Fruit fly (Drosophila melanogaster) whole organism, embryonic: Measurements from ENCODE around the gene CG43245.

Experiments
- Antp ChIP-seq: fragments of 200-800 bp; sonication (Bioruptor generic); optimal IDR thresholded peaks from 3 replicates; lab custom pipeline; 2016; ENCODE audit warnings: missing biosample characterization, missing genetic modification characterization
- CG10431 ChIP-seq: fragments of 200-800 bp; sonication (Bioruptor generic); optimal IDR thresholded peaks from 3 replicates; lab custom pipeline; 2018; ENCODE audit warnings: missing biosample characterization, mild to moderate bottlenecking, missing genetic modification characterization
- CG11085 ChIP-seq: fragments of 200-800 bp; sonication (Bioruptor generic); IDR thresholded peaks from 2 replicates; pipeline ENCODE4 v1.3.6; 2022; ENCODE audit warnings: missing biosample characterization, missing genetic modification characterization
- CG11093 ChIP-seq: fragments of 200-800 bp; sonication (Bioruptor generic); IDR thresholded peaks from 3 replicates; pipeline ENCODE4 v1.3.6; 2022; ENCODE audit warnings: missing biosample characterization, missing genetic modification characterization
- CG11398 ChIP-seq: fragments of 200-800 bp; sonication (Bioruptor generic); optimal IDR thresholded peaks from 2 replicates; lab custom pipeline; 2016; ENCODE audit warnings: missing biosample characterization, missing genetic modification characterization
- CG12769 ChIP-seq: fragments of 200-800 bp; sonication (Bioruptor generic); optimal IDR thresholded peaks from 2 replicates; lab custom pipeline; 2019; ENCODE audit warnings: missing biosample characterization, mild to moderate bottlenecking, missing genetic modification characterization, moderate library complexity
- CG14965 ChIP-seq: fragments of 200-800 bp; sonication (Bioruptor generic); optimal IDR thresholded peaks from 2 replicates; lab custom pipeline; 2016; ENCODE audit warnings: missing biosample characterization, missing genetic modification characterization, borderline replicate concordance
- CG15514 ChIP-seq: fragments of 200-800 bp; sonication (Bioruptor generic); optimal IDR thresholded peaks from 3 replicates; lab custom pipeline; 2017; ENCODE audit warnings: missing biosample characterization, missing genetic modification characterization, mild to moderate bottlenecking, moderate library complexity, missing genetic modification reagents
- CG15696 ChIP-seq: fragments of 200-800 bp; sonication (Bioruptor generic); optimal IDR thresholded peaks from 2 replicates; lab custom pipeline; 2019; ENCODE audit warnings: missing biosample characterization, mild to moderate bottlenecking, missing genetic modification characterization, moderate library complexity
- CG16863 ChIP-seq: fragments of 200-800 bp; sonication (Bioruptor generic); optimal IDR thresholded peaks from 3 replicates; lab custom pipeline; 2016; ENCODE audit warnings: missing biosample characterization, missing genetic modification characterization
- CG17385 ChIP-seq: fragments of 200-800 bp; sonication (Bioruptor generic); optimal IDR thresholded peaks from 3 replicates; lab custom pipeline; 2018; ENCODE audit warnings: missing biosample characterization, mild to moderate bottlenecking, missing genetic modification characterization
- CG2712 ChIP-seq: fragments of 200-800 bp; optimal IDR thresholded peaks from 3 replicates; lab custom pipeline; 2019; ENCODE audit warnings: missing biosample characterization, mild to moderate bottlenecking, missing genetic modification characterization, moderate library complexity
- CG32772 ChIP-seq: fragments of 200-800 bp; sonication (Bioruptor generic); IDR thresholded peaks from 2 replicates; pipeline ENCODE4 v1.3.6; 2022; ENCODE audit warnings: missing biosample characterization, missing genetic modification characterization
- CG34422 ChIP-seq: fragments of 200-800 bp; sonication (Bioruptor generic); IDR thresholded peaks from 3 replicates; pipeline ENCODE4 v1.3.6; 2022; ENCODE audit warnings: missing biosample characterization, missing genetic modification characterization
- CG4617 ChIP-seq: fragments of 200-800 bp; sonication (Bioruptor generic); optimal IDR thresholded peaks from 3 replicates; lab custom pipeline; 2016; ENCODE audit warnings: missing biosample characterization, missing genetic modification characterization, borderline replicate concordance
- CG5953 ChIP-seq: fragments of 200-800 bp; sonication (Bioruptor generic); IDR thresholded peaks from 2 replicates; pipeline ENCODE4 v1.3.6; 2022; ENCODE audit warnings: missing biosample characterization, missing genetic modification characterization
- CG6654 ChIP-seq: fragments of 200-800 bp; sonication (Bioruptor generic); optimal IDR thresholded peaks from 2 replicates; lab custom pipeline; 2017; ENCODE audit warnings: missing biosample characterization, mild to moderate bottlenecking, missing genetic modification characterization
- CG7987 ChIP-seq: fragments of 200-800 bp; sonication (Bioruptor generic); optimal IDR thresholded peaks from 2 replicates; lab custom pipeline; 2018; ENCODE audit warnings: missing biosample characterization, mild to moderate bottlenecking, missing genetic modification characterization, moderate library complexity
- CG8281 ChIP-seq: fragments of 200-800 bp; sonication (Bioruptor generic); optimal IDR thresholded peaks from 2 replicates; lab custom pipeline; 2018; ENCODE audit warnings: missing biosample characterization, mild to moderate bottlenecking, missing genetic modification characterization, moderate library complexity
- CG8290 ChIP-seq, 3 experiments: fragments of 200-800 bp; sonication (Bioruptor generic); optimal IDR thresholded peaks; 2 replicates each; lab custom pipeline; 2016 to 2019; ENCODE audit warnings: missing biosample characterization in 3 of 3, missing genetic modification characterization in 3 of 3, mild to moderate bottlenecking in 2 of 3, moderate library complexity in 1 of 3
- CoRest ChIP-seq: fragments of 200-800 bp; sonication (Bioruptor generic); optimal IDR thresholded peaks from 3 replicates; lab custom pipeline; 2018; ENCODE audit warnings: missing biosample characterization, mild to moderate bottlenecking, missing genetic modification characterization, moderate library complexity
- Fer2 ChIP-seq: fragments of 200-800 bp; sonication (Bioruptor generic); optimal IDR thresholded peaks from 2 replicates; lab custom pipeline; 2018; ENCODE audit warnings: missing biosample characterization, mild to moderate bottlenecking, missing genetic modification characterization, moderate library complexity
- H15 ChIP-seq: fragments of 200-800 bp; sonication (Bioruptor generic); IDR thresholded peaks from 3 replicates; pipeline ENCODE4 v1.3.6; 2022; ENCODE audit warnings: missing biosample characterization, missing genetic modification characterization
- HLHmδ ChIP-seq: fragments of 200-800 bp; sonication (Bioruptor generic); optimal IDR thresholded peaks from 2 replicates; lab custom pipeline; 2018; ENCODE audit warnings: missing biosample characterization, mild to moderate bottlenecking, missing genetic modification characterization, moderate library complexity
- Hr39 ChIP-seq: fragments of >200 bp; optimal IDR thresholded peaks from 2 replicates; lab custom pipeline; 2017
- Kr ChIP-seq: fragments of 200-800 bp; sonication (Bioruptor generic); optimal IDR thresholded peaks from 2 replicates; lab custom pipeline; 2017; ENCODE audit warnings: missing biosample characterization, mild to moderate bottlenecking, missing genetic modification characterization
- Pdp1 ChIP-seq, 2 experiments: fragments of 200-800 bp; sonication (Bioruptor generic); optimal IDR thresholded peaks; 3 replicates each; lab custom pipeline; 2016; ENCODE audit warnings: missing biosample characterization in 2 of 2, missing genetic modification characterization in 2 of 2, mild to moderate bottlenecking in 1 of 2, moderate library complexity in 1 of 2
- Xbp1 ChIP-seq: fragments of 200-800 bp; sonication (Bioruptor generic); optimal IDR thresholded peaks from 3 replicates; lab custom pipeline; 2016; ENCODE audit warnings: missing biosample characterization, mild to moderate bottlenecking, missing genetic modification characterization
- bigmax ChIP-seq: fragments of 200-800 bp; sonication (Bioruptor generic); optimal IDR thresholded peaks from 2 replicates; lab custom pipeline; 2018; ENCODE audit warnings: missing biosample characterization, mild to moderate bottlenecking, missing genetic modification characterization
- croc ChIP-seq: fragments of 200-800 bp; sonication (Bioruptor generic); conservative IDR thresholded peaks from 3 replicates; pipeline ENCODE4 v1.3.6; 2022; ENCODE audit warnings: missing biosample characterization, missing genetic modification characterization
- crp ChIP-seq, 2 experiments: fragments of 200-800 bp; sonication (Bioruptor generic); optimal IDR thresholded peaks; 2 replicates in 1 of 2; 3 replicates in 1 of 2; lab custom pipeline; 2017; ENCODE audit warnings: missing biosample characterization in 2 of 2, missing genetic modification characterization in 2 of 2, mild to moderate bottlenecking in 1 of 2, moderate library complexity in 1 of 2
- da ChIP-seq: fragments of 200-800 bp; sonication (Bioruptor generic); optimal IDR thresholded peaks from 2 replicates; lab custom pipeline; 2016; ENCODE audit warnings: missing biosample characterization, missing genetic modification characterization
- fd96Cb ChIP-seq: fragments of 200-800 bp; sonication (Bioruptor generic); optimal IDR thresholded peaks from 2 replicates; lab custom pipeline; 2018; ENCODE audit warnings: missing biosample characterization, mild to moderate bottlenecking, missing genetic modification characterization, moderate library complexity
- gcm ChIP-seq: fragments of 200-800 bp; sonication (Bioruptor generic); optimal IDR thresholded peaks from 2 replicates; lab custom pipeline; 2019; ENCODE audit warnings: missing biosample characterization, mild to moderate bottlenecking, missing genetic modification characterization, moderate library complexity
- gsb ChIP-seq: fragments of 200-800 bp; sonication (Bioruptor generic); IDR thresholded peaks from 2 replicates; pipeline ENCODE4 v1.3.6; 2022; ENCODE audit warnings: missing biosample characterization, missing genetic modification characterization
- hth ChIP-seq: fragments of >200 bp; optimal IDR thresholded peaks from 2 replicates; lab custom pipeline; 2017; ENCODE audit warnings: inconsistent platforms
- insv ChIP-seq, 2 experiments: fragments of 200-800 bp; sonication (Bioruptor generic); optimal IDR thresholded peaks; 3 replicates each; lab custom pipeline; 2016 to 2018; ENCODE audit warnings: missing biosample characterization in 2 of 2, missing genetic modification characterization in 2 of 2
- inv ChIP-seq: fragments of 200-800 bp; sonication (Bioruptor generic); IDR thresholded peaks from 2 replicates; pipeline ENCODE4 v1.3.6; 2022; ENCODE audit warnings: missing biosample characterization, missing genetic modification characterization; ENCODE audit not compliant: partially characterized antibody
- knrl ChIP-seq: fragments of 200-800 bp; sonication (Bioruptor generic); IDR thresholded peaks from 3 replicates; pipeline ENCODE4 v1.3.6; 2022; ENCODE audit warnings: missing biosample characterization, missing genetic modification characterization; ENCODE audit not compliant: partially characterized antibody
- oc ChIP-seq: fragments of 200-800 bp; sonication (Bioruptor generic); optimal IDR thresholded peaks from 2 replicates; lab custom pipeline; 2018; ENCODE audit warnings: missing biosample characterization, mild to moderate bottlenecking, missing genetic modification characterization, moderate library complexity
- pfk ChIP-seq: fragments of 200-800 bp; sonication (Bioruptor generic); optimal IDR thresholded peaks from 2 replicates; lab custom pipeline; 2018; ENCODE audit warnings: missing biosample characterization, mild to moderate bottlenecking, missing genetic modification characterization, moderate library complexity
- ranshi ChIP-seq: fragments of 200-800 bp; sonication (Bioruptor generic); IDR thresholded peaks from 2 replicates; pipeline ENCODE4 v1.3.6; 2022; ENCODE audit warnings: missing biosample characterization, missing genetic modification characterization
- row ChIP-seq: fragments of 200-800 bp; sonication (Bioruptor generic); IDR thresholded peaks from 3 replicates; pipeline ENCODE4 v1.3.6; 2022; ENCODE audit warnings: missing biosample characterization, missing genetic modification characterization
- sima ChIP-seq: fragments of 200-800 bp; sonication (Bioruptor generic); optimal IDR thresholded peaks from 2 replicates; lab custom pipeline; 2016; ENCODE audit warnings: missing biosample characterization, missing genetic modification characterization
- tna ChIP-seq: fragments of 200-800 bp; sonication (Bioruptor generic); IDR thresholded peaks from 2 replicates; pipeline ENCODE4 v1.3.6; 2022; ENCODE audit warnings: missing biosample characterization, missing genetic modification characterization; ENCODE audit not compliant: partially characterized antibody
- wek ChIP-seq: fragments of 200-800 bp; sonication (Bioruptor generic); optimal IDR thresholded peaks from 3 replicates; lab custom pipeline; 2018; ENCODE audit warnings: missing biosample characterization, mild to moderate bottlenecking, missing genetic modification characterization, moderate library complexity
- zf30C ChIP-seq: fragments of 200-800 bp; sonication (Bioruptor generic); optimal IDR thresholded peaks from 3 replicates; lab custom pipeline; 2018; ENCODE audit warnings: missing biosample characterization, mild to moderate bottlenecking, missing genetic modification characterization

CG43245 gene

DNA sequence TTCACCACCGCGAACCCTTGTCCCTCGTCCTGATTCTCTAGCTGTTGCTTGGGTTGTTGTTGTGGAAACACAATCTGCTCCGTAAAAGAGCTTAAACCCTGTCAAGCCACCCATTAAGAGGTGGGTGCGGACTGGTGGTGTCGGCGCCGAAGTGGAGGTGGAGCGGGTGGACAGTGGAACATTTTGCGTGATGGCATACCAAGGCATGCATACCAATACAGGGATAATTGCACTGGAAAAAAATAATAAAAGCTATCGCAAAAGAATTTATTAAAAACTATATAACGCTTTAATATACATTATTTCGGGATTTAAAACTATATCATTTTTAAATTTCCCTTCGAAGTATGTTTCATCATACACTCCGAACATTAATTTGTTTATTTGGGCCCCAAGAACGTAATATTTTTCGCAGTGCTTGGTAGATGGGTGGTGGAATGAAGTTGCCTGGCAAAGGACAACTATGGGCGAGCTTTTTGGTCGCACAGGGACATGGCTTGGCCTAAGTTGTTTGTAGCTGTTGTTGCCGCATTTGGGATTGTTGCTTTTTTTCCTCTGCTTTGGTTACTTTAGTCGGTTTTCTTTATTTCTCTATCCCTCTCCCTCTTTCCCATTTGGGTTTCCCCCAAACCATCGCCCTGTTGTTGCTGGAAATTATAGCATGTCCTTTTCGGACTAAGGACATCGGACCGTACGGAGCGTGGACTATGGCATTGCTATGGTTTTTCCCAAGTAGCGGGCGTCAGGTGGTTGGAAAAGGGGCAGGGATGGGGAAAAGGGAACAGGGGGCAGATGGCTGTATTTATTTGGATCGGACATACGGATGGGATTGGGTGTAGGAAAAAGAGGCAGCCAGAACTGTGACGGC lies 50.9 kb downstream of the CG43245 start (continued):
- TF ChIP-seq CG17385 (peak; percentile 66), CG11085 (peak; percentile 50; the same call in 1 of the 2 replicates), CG32772 (GFP tag; lab: Robert Waterston, UW) (peak; percentile 66), CoRest (tag; lab: Kevin White, UChicago) (peak; percentile 77), Hr39 (no peak), CG10431 (GFP tag; lab: Kevin White, UChicago) (no peak), H15 (peak; percentile 44; the same call in 1 of the 3 replicates), CG15514 (GFP tag; lab: Kevin White, UChicago) (peak; percentile 75), sima (GFP tag; lab: Kevin White, UChicago) (peak; percentile 41), Fer2 (tag; lab: Kevin White, UChicago) (peak; percentile 46), CG8290 (GFP tag; optimal IDR thresholded peaks at IDR 0.05; lab: Kevin White, UChicago) (no peak), CG8290 (tag; optimal IDR thresholded peaks at IDR 0.05; lab: Kevin White, UChicago) (peak in 1 of 2 experiments; percentile 20), Antp (GFP tag; lab: Kevin White, UChicago) (peak; percentile 37), Xbp1 (GFP tag; lab: Kevin White, UChicago) (peak; percentile 70), CG6654 (GFP tag; lab: Kevin White, UChicago) (no peak), wek (GFP tag; lab: Kevin White, UChicago) (no peak), pfk (GFP tag; lab: Kevin White, UChicago) (no peak), CG2712 (tag; lab: Kevin White, UChicago) (peak; percentile 77), Pdp1 (GFP tag; optimal IDR thresholded peaks at IDR 0.05; lab: Kevin White, UChicago) (peak; percentile 45 to 49), HLHmδ (GFP tag; lab: Kevin White, UChicago) (no peak), CG14965 (GFP tag; lab: Kevin White, UChicago) (no peak), knrl (no peak), ranshi (GFP tag; lab: Robert Waterston, UW) (peak; percentile 80), CG11093 (GFP tag; lab: Robert Waterston, UW) (no peak), tna (GFP tag; lab: Robert Waterston, UW) (no peak), gsb (peak; percentile 35; the same call in 1 of the 2 replicates), croc (GFP tag; lab: Robert Waterston, UW) (peak; percentile 54), Kr (GFP tag; lab: Kevin White, UChicago) (no peak), CG12769 (peak; percentile 77), CG8281 (tag; lab: Kevin White, UChicago) (peak; percentile 52), CG5953 (GFP tag; lab: Robert Waterston, UW) (peak; percentile 66; the same call in 1 of the 2 replicates), insv (GFP tag; optimal IDR thresholded peaks at IDR 0.05; lab: Kevin White, UChicago) (no peak), CG15696 (tag; lab: Kevin White, UChicago) (peak; percentile 5), inv (GFP tag; lab: Robert Waterston, UW) (no peak), hth (lab: Kevin White, UChicago) (no peak), row (GFP tag; lab: Robert Waterston, UW) (peak; percentile 87), CG16863 (peak; percentile 27), CG4617 (GFP tag; lab: Kevin White, UChicago) (peak; percentile 11), CG34422 (GFP tag; lab: Robert Waterston, UW) (peak; percentile 71), bigmax (GFP tag; lab: Kevin White, UChicago) (no peak), crp (GFP tag; optimal IDR thresholded peaks at IDR 0.05; lab: Kevin White, UChicago) (peak in 1 of 2 experiments; percentile 20), oc (peak; percentile 50), CG11398 (GFP tag; lab: Kevin White, UChicago) (no peak), gcm (GFP tag; lab: Kevin White, UChicago) (peak; percentile 46), zf30C (GFP tag; lab: Kevin White, UChicago) (peak; percentile 70), fd96Cb (tag; lab: Kevin White, UChicago) (peak; percentile 74), da (GFP tag; lab: Kevin White, UChicago) (no peak), CG7987 (GFP tag; lab: Kevin White, UChicago) (no peak)
